Fruit fly (Drosophila melanogaster) whole organism, embryonic: ENCODE data around the gene smo.

Experiments
- Aef1 ChIP-seq: fragments of 200-800 bp; sonication (Bioruptor generic); IDR thresholded peaks from 3 replicates; pipeline ENCODE4 v1.3.6; 2022; ENCODE audit warnings: missing biosample characterization, missing genetic modification characterization
- Atf-2 ChIP-seq: fragments of 200-800 bp; sonication (Bioruptor generic); optimal IDR thresholded peaks from 2 replicates; lab custom pipeline; 2016; ENCODE audit warnings: missing biosample characterization, missing genetic modification characterization
- Awh ChIP-seq: fragments of 200-800 bp; sonication (Bioruptor generic); IDR thresholded peaks from 2 replicates; pipeline ENCODE4, ENCODE4 v1.3.6; 2022; ENCODE audit warnings: missing biosample characterization, missing genetic modification characterization
- Bdp1 ChIP-seq: fragments of 200-800 bp; sonication (Bioruptor generic); optimal IDR thresholded peaks from 3 replicates; lab custom pipeline; 2016; ENCODE audit warnings: missing biosample characterization, missing genetic modification characterization
- CG12155 ChIP-seq: fragments of 200-800 bp; sonication (Bioruptor generic); optimal IDR thresholded peaks from 3 replicates; lab custom pipeline; 2016; ENCODE audit warnings: missing biosample characterization, missing genetic modification characterization
- CG12219 ChIP-seq: fragments of 200-800 bp; sonication (Bioruptor generic); optimal IDR thresholded peaks from 3 replicates; lab custom pipeline; 2018; ENCODE audit warnings: missing biosample characterization, mild to moderate bottlenecking, missing genetic modification characterization
- CG12299 ChIP-seq: fragments of 200-800 bp; sonication (Bioruptor generic); optimal IDR thresholded peaks from 2 replicates; lab custom pipeline; 2018; ENCODE audit warnings: missing biosample characterization, mild to moderate bottlenecking, missing genetic modification characterization
- CG13775 ChIP-seq: fragments of 200-800 bp; sonication (Bioruptor generic); optimal IDR thresholded peaks from 3 replicates; lab custom pipeline; 2017; ENCODE audit warnings: missing biosample characterization, mild to moderate bottlenecking, missing genetic modification characterization
- CG15011 ChIP-seq: fragments of 200-800 bp; sonication (Bioruptor generic); optimal IDR thresholded peaks from 3 replicates; lab custom pipeline; 2018; ENCODE audit warnings: missing biosample characterization, mild to moderate bottlenecking, missing genetic modification characterization
- CG15514 ChIP-seq: fragments of 200-800 bp; sonication (Bioruptor generic); optimal IDR thresholded peaks from 3 replicates; lab custom pipeline; 2017; ENCODE audit warnings: missing biosample characterization, missing genetic modification characterization, mild to moderate bottlenecking, moderate library complexity, missing genetic modification reagents
- CG1602 ChIP-seq: fragments of 200-800 bp; sonication (Bioruptor generic); optimal IDR thresholded peaks from 3 replicates; lab custom pipeline; 2016; ENCODE audit warnings: missing biosample characterization, missing genetic modification characterization
- CG17912 ChIP-seq: fragments of 200-800 bp; sonication (Bioruptor generic); optimal IDR thresholded peaks from 2 replicates; lab custom pipeline; 2018; ENCODE audit warnings: missing biosample characterization, mild to moderate bottlenecking, missing genetic modification characterization
- CG18619 ChIP-seq: fragments of 200-800 bp; sonication (Bioruptor generic); optimal IDR thresholded peaks from 3 replicates; lab custom pipeline; 2017; ENCODE audit warnings: missing biosample characterization, mild to moderate bottlenecking, missing genetic modification characterization
- CG2202 ChIP-seq: fragments of 200-800 bp; sonication (Bioruptor generic); optimal IDR thresholded peaks from 2 replicates; lab custom pipeline; 2018; ENCODE audit warnings: missing biosample characterization, mild to moderate bottlenecking, missing genetic modification characterization
- CG2889 ChIP-seq: fragments of 200-800 bp; sonication (Bioruptor generic); IDR thresholded peaks from 3 replicates; pipeline ENCODE4 v1.3.6; 2022; ENCODE audit warnings: missing biosample characterization, missing genetic modification characterization
- CG31441 ChIP-seq: fragments of 200-800 bp; sonication (Bioruptor generic); IDR thresholded peaks from 2 replicates; pipeline ENCODE4 v1.3.6; 2022; ENCODE audit warnings: missing biosample characterization, missing genetic modification characterization
- CG4328 ChIP-seq: fragments of 200-800 bp; sonication (Bioruptor generic); optimal IDR thresholded peaks from 3 replicates; lab custom pipeline; 2017; ENCODE audit warnings: missing biosample characterization, missing genetic modification reagents, missing genetic modification characterization
- CG6689 ChIP-seq: fragments of 200-800 bp; sonication (Bioruptor generic); IDR thresholded peaks from 2 replicates; pipeline ENCODE4 v1.3.6; 2022; ENCODE audit warnings: missing biosample characterization, missing genetic modification characterization
- CG8944 ChIP-seq: fragments of 200-800 bp; sonication (Bioruptor generic); optimal IDR thresholded peaks from 3 replicates; lab custom pipeline; 2016; ENCODE audit warnings: missing biosample characterization, missing genetic modification characterization
- Dfd ChIP-seq, 2 experiments: fragments of >200 bp; optimal IDR thresholded peaks; 2 replicates each; lab custom pipeline; 2017; ENCODE audit warnings: missing biosample characterization in 2 of 2, missing genetic modification characterization in 2 of 2
- Mrtf ChIP-seq: fragments of 200-800 bp; sonication (Bioruptor generic); IDR thresholded peaks from 3 replicates; pipeline ENCODE4 v1.3.6; 2022; ENCODE audit warnings: missing biosample characterization, missing genetic modification characterization
- Myb ChIP-seq: fragments of 200-800 bp; sonication (Bioruptor generic); optimal IDR thresholded peaks from 2 replicates; lab custom pipeline; 2016; ENCODE audit warnings: missing biosample characterization, missing genetic modification characterization
- NC2α ChIP-seq: fragments of 200-800 bp; sonication (Bioruptor generic); optimal IDR thresholded peaks from 2 replicates; lab custom pipeline; 2016; ENCODE audit warnings: missing biosample characterization, missing genetic modification characterization
- Side ChIP-seq: fragments of 200-800 bp; sonication (Bioruptor generic); optimal IDR thresholded peaks from 2 replicates; lab custom pipeline; 2016; ENCODE audit warnings: missing biosample characterization, missing genetic modification characterization
- Sry-β ChIP-seq: fragments of 200-800 bp; sonication (Bioruptor generic); optimal IDR thresholded peaks from 2 replicates; lab custom pipeline; 2018; ENCODE audit warnings: missing biosample characterization, mild to moderate bottlenecking, missing genetic modification characterization, moderate library complexity
- ab ChIP-seq: fragments of 200-800 bp; sonication (Bioruptor generic); optimal IDR thresholded peaks from 2 replicates; lab custom pipeline; 2016; ENCODE audit warnings: missing biosample characterization, missing genetic modification characterization
- ase ChIP-seq: fragments of 200-800 bp; sonication (Bioruptor generic); IDR thresholded peaks from 3 replicates; pipeline ENCODE4 v1.3.6; 2022; ENCODE audit warnings: missing biosample characterization, missing genetic modification characterization
- bab2 ChIP-seq: fragments of 200-800 bp; sonication (Bioruptor generic); optimal IDR thresholded peaks from 2 replicates; lab custom pipeline; 2016; ENCODE audit warnings: missing biosample characterization, missing genetic modification characterization
- cato ChIP-seq: fragments of 200-800 bp; sonication (Bioruptor generic); optimal IDR thresholded peaks from 2 replicates; lab custom pipeline; 2016; ENCODE audit warnings: missing biosample characterization, missing genetic modification characterization, borderline replicate concordance
- chif ChIP-seq, 2 experiments: fragments of 200-800 bp; sonication (Bioruptor generic); optimal IDR thresholded peaks; 3 replicates each; lab custom pipeline; 2016; ENCODE audit warnings: missing biosample characterization in 2 of 2, missing genetic modification characterization in 2 of 2
- ci ChIP-seq: fragments of 200-800 bp; sonication (Bioruptor generic); IDR thresholded peaks from 3 replicates; pipeline ENCODE4 v1.3.6; 2022; ENCODE audit warnings: missing biosample characterization, missing genetic modification characterization
- cwo ChIP-seq: fragments of 200-800 bp; sonication (Bioruptor generic); optimal IDR thresholded peaks from 3 replicates; lab custom pipeline; 2017; ENCODE audit warnings: missing biosample characterization, missing genetic modification characterization, mild to moderate bottlenecking, moderate library complexity, missing genetic modification reagents
- dan ChIP-seq: fragments of 200-800 bp; sonication (Bioruptor generic); IDR thresholded peaks from 2 replicates; pipeline ENCODE4 v1.3.6; 2022; ENCODE audit warnings: missing biosample characterization, missing genetic modification characterization
- dati ChIP-seq: fragments of 200-800 bp; sonication (Bioruptor generic); IDR thresholded peaks from 2 replicates; pipeline ENCODE4 v1.3.6; 2022; ENCODE audit warnings: missing biosample characterization, missing genetic modification characterization
- dmrt99B ChIP-seq: fragments of 200-800 bp; sonication (Bioruptor generic); optimal IDR thresholded peaks from 2 replicates; lab custom pipeline; 2018; ENCODE audit warnings: missing biosample characterization, mild to moderate bottlenecking, missing genetic modification characterization, moderate library complexity
- fd3F ChIP-seq: fragments of 200-800 bp; sonication (Bioruptor generic); optimal IDR thresholded peaks from 2 replicates; lab custom pipeline; 2018; ENCODE audit warnings: missing biosample characterization, mild to moderate bottlenecking, missing genetic modification characterization, moderate library complexity
- gsb ChIP-seq: fragments of 200-800 bp; sonication (Bioruptor generic); IDR thresholded peaks from 2 replicates; pipeline ENCODE4 v1.3.6; 2022; ENCODE audit warnings: missing biosample characterization, missing genetic modification characterization
- ham ChIP-seq: fragments of 200-800 bp; sonication (Bioruptor generic); IDR thresholded peaks from 2 replicates; pipeline ENCODE4 v1.3.6; 2022; ENCODE audit warnings: missing biosample characterization, missing genetic modification characterization
- hbn ChIP-seq: fragments of 200-800 bp; sonication (Bioruptor generic); IDR thresholded peaks from 2 replicates; pipeline ENCODE4 v1.3.6; 2022; ENCODE audit warnings: missing biosample characterization, missing genetic modification characterization; ENCODE audit not compliant: partially characterized antibody
- mld ChIP-seq: fragments of 200-800 bp; sonication (Bioruptor generic); IDR thresholded peaks from 3 replicates; pipeline ENCODE4 v1.3.6; 2022; ENCODE audit warnings: missing biosample characterization, missing genetic modification characterization; ENCODE audit not compliant: partially characterized antibody
- pb ChIP-seq: fragments of 200-800 bp; sonication (Bioruptor generic); optimal IDR thresholded peaks from 3 replicates; lab custom pipeline; 2016; ENCODE audit warnings: missing biosample characterization, missing genetic modification characterization
- pzg ChIP-seq: fragments of 200-800 bp; sonication (Bioruptor generic); optimal IDR thresholded peaks from 3 replicates; lab custom pipeline; 2018; ENCODE audit warnings: missing biosample characterization, mild to moderate bottlenecking, missing genetic modification characterization, moderate library complexity
- seq ChIP-seq: fragments of 200-800 bp; sonication (Bioruptor generic); IDR thresholded peaks from 2 replicates; pipeline ENCODE4 v1.3.6; 2022; ENCODE audit warnings: missing biosample characterization, missing genetic modification characterization
- sim ChIP-seq: fragments of 200-800 bp; sonication (Bioruptor generic); IDR thresholded peaks from 2 replicates; pipeline ENCODE4 v1.3.6; 2022; ENCODE audit warnings: missing biosample characterization, missing genetic modification characterization
- slp2 ChIP-seq: fragments of 200-800 bp; sonication (Bioruptor generic); optimal IDR thresholded peaks from 2 replicates; lab custom pipeline; 2016; ENCODE audit warnings: missing biosample characterization, missing genetic modification characterization
- sob ChIP-seq: fragments of 200-800 bp; sonication (Bioruptor generic); IDR thresholded peaks from 2 replicates; pipeline ENCODE4 v1.3.6; 2022; ENCODE audit warnings: missing biosample characterization, missing genetic modification characterization
- trem ChIP-seq: fragments of 200-800 bp; optimal IDR thresholded peaks from 3 replicates; lab custom pipeline; 2019; ENCODE audit warnings: missing biosample characterization, mild to moderate bottlenecking, missing genetic modification characterization, moderate library complexity
- trh ChIP-seq: fragments of 200-800 bp; sonication (Bioruptor generic); optimal IDR thresholded peaks from 2 replicates; lab custom pipeline; 2016; ENCODE audit warnings: missing biosample characterization, missing genetic modification characterization
- tx ChIP-seq: fragments of 200-800 bp; sonication (Bioruptor generic); optimal IDR thresholded peaks from 2 replicates; lab custom pipeline; 2016; ENCODE audit warnings: missing biosample characterization, missing genetic modification characterization
- unpg ChIP-seq: fragments of 200-800 bp; sonication (Bioruptor generic); optimal IDR thresholded peaks from 3 replicates; lab custom pipeline; 2018; ENCODE audit warnings: missing biosample characterization, mild to moderate bottlenecking, missing genetic modification characterization, moderate library complexity
- wek ChIP-seq: fragments of 200-800 bp; sonication (Bioruptor generic); optimal IDR thresholded peaks from 3 replicates; lab custom pipeline; 2018; ENCODE audit warnings: missing biosample characterization, mild to moderate bottlenecking, missing genetic modification characterization, moderate library complexity

smo gene

dm6 chr2L:250507-251215 is 26.7 kb upstream of the smo start, which contains the start of gene kis (continued):
- TF ChIP-seq ci (GFP tag; lab: Robert Waterston, UW) (peak; percentile 34; the same call in 1 of the 3 replicates), Bdp1 (GFP tag; lab: Kevin White, UChicago) (peak; percentile 41), ab (GFP tag; lab: Kevin White, UChicago) (peak; percentile 11), CG18619 (GFP tag; lab: Kevin White, UChicago) (no peak), ham (GFP tag; lab: Robert Waterston, UW) (no peak), ase (GFP tag; lab: Robert Waterston, UW) (no peak), pzg (peak; percentile 95), fd3F (no peak), Side (GFP tag; lab: Kevin White, UChicago) (peak; percentile 34), CG13775 (GFP tag; lab: Kevin White, UChicago) (peak; percentile 21), unpg (GFP tag; lab: Kevin White, UChicago) (peak; percentile 43), hbn (GFP tag; lab: Robert Waterston, UW) (peak; percentile 93), dmrt99B (tag; lab: Kevin White, UChicago) (no peak), sob (GFP tag; lab: Robert Waterston, UW) (peak; percentile 64; the same call in 1 of the 2 replicates), Atf-2 (GFP tag; lab: Kevin White, UChicago) (no peak), NC2α (GFP tag; lab: Kevin White, UChicago) (peak; percentile 0), cato (GFP tag; lab: Kevin White, UChicago) (no peak), CG31441 (GFP tag; lab: Robert Waterston, UW) (no peak), Awh (GFP tag; lab: Robert Waterston, UW) (no peak), CG2202 (tag; lab: Kevin White, UChicago) (no peak), sim (GFP tag; lab: Robert Waterston, UW) (no peak), bab2 (GFP tag; lab: Kevin White, UChicago) (peak; percentile 30), tx (GFP tag; lab: Kevin White, UChicago) (peak; percentile 50), chif (GFP tag; optimal IDR thresholded peaks at IDR 0.05; lab: Kevin White, UChicago) (peak in 1 of 2 experiments; percentile 24), CG17912 (GFP tag; lab: Kevin White, UChicago) (no peak), dati (GFP tag; lab: Robert Waterston, UW) (0 out of 2 replicates have a peak, but pooled peaks have one; percentile 6), mld (GFP tag; lab: Robert Waterston, UW) (peak; percentile 89), CG15011 (GFP tag; lab: Kevin White, UChicago) (no peak), slp2 (GFP tag; lab: Kevin White, UChicago) (no peak), CG12219 (GFP tag; lab: Kevin White, UChicago) (no peak), Aef1 (GFP tag; lab: Robert Waterston, UW) (peak; percentile 87), trh (GFP tag; lab: Kevin White, UChicago) (no peak), CG1602 (GFP tag; lab: Kevin White, UChicago) (no peak), CG6689 (GFP tag; lab: Robert Waterston, UW) (no peak), CG15514 (GFP tag; lab: Kevin White, UChicago) (peak; percentile 68), Myb (GFP tag; lab: Kevin White, UChicago) (peak; percentile 58), Mrtf (GFP tag; lab: Robert Waterston, UW) (no peak), Sry-β (GFP tag; lab: Kevin White, UChicago) (peak; percentile 43), wek (GFP tag; lab: Kevin White, UChicago) (no peak), gsb (GFP tag; lab: Robert Waterston, UW) (no peak), CG2889 (GFP tag; lab: Robert Waterston, UW) (no peak), Dfd (GFP tag; optimal IDR thresholded peaks at IDR 0.05; lab: Kevin White, UChicago) (no peak), CG12299 (peak; percentile 40), dan (GFP tag; lab: Robert Waterston, UW) (no peak), trem (tag; lab: Kevin White, UChicago) (peak; percentile 76), pb (GFP tag; lab: Kevin White, UChicago) (no peak), CG8944 (GFP tag; lab: Kevin White, UChicago) (peak; percentile 6), seq (GFP tag; lab: Robert Waterston, UW) (no peak), CG4328 (peak; percentile 21), cwo (GFP tag; lab: Kevin White, UChicago) (peak; percentile 36), CG12155 (GFP tag; lab: Kevin White, UChicago) (peak; percentile 63)
